Worm (Caenorhabditis elegans) whole organism, L3 larva: Measurements from ENCODE around the gene C18A11.1.

Experiments
- R02D3.7 ChIP-seq: fragments of 150-350 bp; optimal IDR thresholded peaks from 2 replicates; lab custom pipeline; 2014; ENCODE audit warnings: missing biosample characterization, missing genetic modification characterization
- ZK546.5 ChIP-seq: sonication (generic microtip); optimal IDR thresholded peaks from 2 replicates; lab custom pipeline; 2017; ENCODE audit warnings: missing biosample characterization, missing genetic modification characterization
- aly-2 ChIP-seq: fragments of 150-350 bp; optimal IDR thresholded peaks from 2 replicates; lab custom pipeline; 2014; ENCODE audit warnings: missing biosample characterization, missing genetic modification characterization
- ama-1 ChIP-seq: fragments of 150-350 bp; optimal IDR thresholded peaks from 2 replicates; lab custom pipeline; 2018
- ceh-16 ChIP-seq: sonication (generic microtip); optimal IDR thresholded peaks from 2 replicates; lab custom pipeline; 2017; ENCODE audit warnings: missing biosample characterization, missing genetic modification characterization
- ceh-28 ChIP-seq: fragments of 150-350 bp; optimal IDR thresholded peaks from 2 replicates; lab custom pipeline; 2014; ENCODE audit warnings: missing biosample characterization, missing genetic modification reagents, missing genetic modification characterization
- ceh-82 ChIP-seq: fragments of 150-350 bp; optimal IDR thresholded peaks from 2 replicates; lab custom pipeline; 2014; ENCODE audit warnings: missing biosample characterization, missing genetic modification characterization
- ceh-9 ChIP-seq: sonication (generic microtip); optimal IDR thresholded peaks from 2 replicates; lab custom pipeline; 2018; ENCODE audit warnings: missing biosample characterization, missing genetic modification characterization
- daf-12 ChIP-seq: fragments of 150-350 bp; optimal IDR thresholded peaks from 2 replicates; lab custom pipeline; 2014; ENCODE audit warnings: missing biosample characterization, missing genetic modification reagents, missing genetic modification characterization
- egl-27 ChIP-seq: sonication (generic microtip); optimal IDR thresholded peaks from 4 replicates; lab custom pipeline; 2017; ENCODE audit warnings: missing biosample characterization, missing genetic modification reagents, missing genetic modification characterization
- egl-5 ChIP-seq: fragments of 150-350 bp; optimal IDR thresholded peaks from 2 replicates; lab custom pipeline; 2017; ENCODE audit warnings: missing biosample characterization, missing genetic modification reagents, missing genetic modification characterization, inconsistent platforms
- elt-1 ChIP-seq: fragments of 150-350 bp; optimal IDR thresholded peaks from 2 replicates; lab custom pipeline; 2014; ENCODE audit warnings: missing biosample characterization, missing genetic modification characterization
- elt-2 ChIP-seq: sonication (generic microtip); optimal IDR thresholded peaks from 2 replicates; lab custom pipeline; 2016; ENCODE audit warnings: missing genetic modification reagents, mild to moderate bottlenecking, missing genetic modification characterization, missing compliant biosample characterization
- elt-3 ChIP-seq, 3 experiments: fragments of 150-350 bp in 1 of 3; sonication (generic microtip) in 2 of 3; optimal IDR thresholded peaks; 2 replicates in 2 of 3; 4 replicates in 1 of 3; lab custom pipeline; 2014 to 2017; ENCODE audit warnings: missing biosample characterization in 3 of 3, missing genetic modification characterization in 3 of 3
- eor-1 ChIP-seq, 2 experiments: fragments of 150-350 bp; optimal IDR thresholded peaks; 2 replicates each; lab custom pipeline; 2014 to 2018; ENCODE audit warnings: missing biosample characterization in 2 of 2, missing genetic modification characterization in 2 of 2
- fkh-10 ChIP-seq: sonication (generic microtip); optimal IDR thresholded peaks from 2 replicates; lab custom pipeline; 2017; ENCODE audit warnings: missing biosample characterization, missing genetic modification reagents, missing genetic modification characterization
- fkh-2 ChIP-seq: fragments of 150-350 bp; optimal IDR thresholded peaks from 2 replicates; lab custom pipeline; 2014; ENCODE audit warnings: missing biosample characterization, missing genetic modification reagents, missing genetic modification characterization
- fos-1 ChIP-seq: fragments of 150-350 bp; optimal IDR thresholded peaks from 2 replicates; lab custom pipeline; 2014; ENCODE audit warnings: missing biosample characterization, missing genetic modification characterization
- hmg-11 ChIP-seq: sonication (generic microtip); optimal IDR thresholded peaks from 2 replicates; lab custom pipeline; 2016; ENCODE audit warnings: missing genetic modification characterization, missing compliant biosample characterization
- jun-1 ChIP-seq: fragments of 150-350 bp; optimal IDR thresholded peaks from 2 replicates; lab custom pipeline; 2014; ENCODE audit warnings: missing biosample characterization, missing genetic modification reagents, missing genetic modification characterization
- lin-15B ChIP-seq: fragments of 150-350 bp; optimal IDR thresholded peaks from 2 replicates; lab custom pipeline; 2014; ENCODE audit warnings: missing biosample characterization, missing genetic modification characterization
- lin-39 ChIP-seq: fragments of 150-350 bp; optimal IDR thresholded peaks from 2 replicates; lab custom pipeline; 2018; ENCODE audit warnings: missing biosample characterization, missing genetic modification reagents, missing genetic modification characterization
- lsy-12 ChIP-seq: sonication (generic microtip); optimal IDR thresholded peaks from 2 replicates; lab custom pipeline; 2016; ENCODE audit warnings: mild to moderate bottlenecking, missing genetic modification characterization, missing compliant biosample characterization
- mdl-1 ChIP-seq: fragments of 150-350 bp; optimal IDR thresholded peaks from 2 replicates; lab custom pipeline; 2014; ENCODE audit warnings: missing biosample characterization, missing genetic modification characterization
- mml-1 ChIP-seq: fragments of 150-350 bp; sonication (generic microtip); optimal IDR thresholded peaks from 3 replicates; lab custom pipeline; 2014; ENCODE audit warnings: missing biosample characterization, missing genetic modification characterization
- nfya-1 ChIP-seq: sonication (generic microtip); optimal IDR thresholded peaks from 2 replicates; lab custom pipeline; 2017; ENCODE audit warnings: missing genetic modification characterization, mild to moderate bottlenecking, missing compliant biosample characterization, antibody characterized with exemption, moderate library complexity; ENCODE audit not compliant: insufficient read depth
- nhr-11 ChIP-seq: fragments of 150-350 bp; optimal IDR thresholded peaks from 2 replicates; lab custom pipeline; 2014; ENCODE audit warnings: missing biosample characterization, missing genetic modification characterization
- nhr-12 ChIP-seq: fragments of 150-350 bp; optimal IDR thresholded peaks from 2 replicates; lab custom pipeline; 2014; ENCODE audit warnings: missing biosample characterization, missing genetic modification characterization
- nhr-23 ChIP-seq: fragments of 150-350 bp; optimal IDR thresholded peaks from 2 replicates; lab custom pipeline; 2014; ENCODE audit warnings: missing biosample characterization, missing genetic modification reagents, missing genetic modification characterization
- nhr-237 ChIP-seq: fragments of 150-350 bp; optimal IDR thresholded peaks from 2 replicates; lab custom pipeline; 2014; ENCODE audit warnings: missing biosample characterization, missing genetic modification characterization
- nhr-25 ChIP-seq: sonication (generic microtip); optimal IDR thresholded peaks from 2 replicates; lab custom pipeline; 2017; ENCODE audit warnings: missing biosample characterization, missing genetic modification characterization
- nhr-28 ChIP-seq: fragments of 150-350 bp; optimal IDR thresholded peaks from 2 replicates; lab custom pipeline; 2014; ENCODE audit warnings: missing biosample characterization, missing genetic modification characterization
- nhr-43 ChIP-seq: sonication (generic microtip); optimal IDR thresholded peaks from 2 replicates; lab custom pipeline; 2016; ENCODE audit warnings: mild to moderate bottlenecking, missing genetic modification characterization, missing compliant biosample characterization; ENCODE audit not compliant: poor library complexity, severe bottlenecking
- nhr-67 ChIP-seq: fragments of 150-350 bp; optimal IDR thresholded peaks from 2 replicates; lab custom pipeline; 2014; ENCODE audit warnings: missing biosample characterization, missing genetic modification characterization
- nhr-76 ChIP-seq: fragments of 150-350 bp; sonication (generic microtip); optimal IDR thresholded peaks from 5 replicates; lab custom pipeline; 2014; ENCODE audit warnings: missing biosample characterization, missing genetic modification characterization
- nhr-77 ChIP-seq: fragments of 150-350 bp; optimal IDR thresholded peaks from 2 replicates; lab custom pipeline; 2014; ENCODE audit warnings: missing biosample characterization, missing genetic modification characterization
- pha-4 ChIP-seq: fragments of 150-350 bp; optimal IDR thresholded peaks from 2 replicates; lab custom pipeline; 2014; ENCODE audit warnings: missing biosample characterization, missing genetic modification reagents, missing genetic modification characterization
- pqm-1 ChIP-seq: fragments of 150-350 bp; optimal IDR thresholded peaks from 2 replicates; lab custom pipeline; 2017; ENCODE audit warnings: missing biosample characterization, missing genetic modification characterization, inconsistent platforms
- sea-2 ChIP-seq: fragments of 150-350 bp; sonication (generic microtip); optimal IDR thresholded peaks from 4 replicates; lab custom pipeline; 2014; ENCODE audit warnings: missing biosample characterization, missing genetic modification reagents, missing genetic modification characterization
- skn-1 ChIP-seq: fragments of 150-350 bp; optimal IDR thresholded peaks from 2 replicates; lab custom pipeline; 2014; ENCODE audit warnings: missing biosample characterization, missing genetic modification characterization
- snpc-4 ChIP-seq: fragments of 150-350 bp; optimal IDR thresholded peaks from 2 replicates; lab custom pipeline; 2014; ENCODE audit warnings: missing biosample characterization, missing genetic modification characterization
- tbx-2 ChIP-seq: sonication (generic microtip); optimal IDR thresholded peaks from 2 replicates; lab custom pipeline; 2016; ENCODE audit warnings: mild to moderate bottlenecking, missing genetic modification characterization, missing compliant biosample characterization
- unc-39 ChIP-seq: sonication (generic microtip); optimal IDR thresholded peaks from 4 replicates; lab custom pipeline; 2017; ENCODE audit warnings: missing biosample characterization, missing genetic modification characterization
- unc-62 ChIP-seq: fragments of 150-350 bp; sonication (generic microtip); optimal IDR thresholded peaks from 4 replicates; lab custom pipeline; 2014; ENCODE audit warnings: missing biosample characterization, missing genetic modification reagents, missing genetic modification characterization
- zag-1 ChIP-seq: fragments of 150-350 bp; optimal IDR thresholded peaks from 2 replicates; lab custom pipeline; 2014; ENCODE audit warnings: missing biosample characterization, missing genetic modification characterization
- ztf-11 ChIP-seq: fragments of 150-350 bp; optimal IDR thresholded peaks from 2 replicates; lab custom pipeline; 2014; ENCODE audit warnings: missing biosample characterization, missing genetic modification characterization
- ztf-4 ChIP-seq: fragments of 150-350 bp; optimal IDR thresholded peaks from 2 replicates; lab custom pipeline; 2014; ENCODE audit warnings: missing biosample characterization, missing genetic modification characterization

The C18A11.1 gene

ce11 chrX:8069293-8069692 lies at the start of gene C18A11.1:
Gene C18A11.1 (plus strand): TSS chrX:8069328.
- TF ChIP-seq ceh-28 (tag; lab: Kevin White, UChicago): peak; percentile 56
- no peak for TF ChIP-seq egl-27
- TF ChIP-seq nhr-76 (tag; lab: Kevin White, UChicago): no peak
- TF ChIP-seq pha-4 (tag; lab: Kevin White, UChicago): peak; percentile 79
- TF ChIP-seq daf-12 (tag; lab: Kevin White, UChicago): no peak
- TF ChIP-seq fkh-10 (GFP tag; lab: Kevin White, UChicago): no peak
- TF ChIP-seq ceh-9: no peak
- TF ChIP-seq nfya-1: peak; percentile 10
- TF ChIP-seq elt-2 (tag; lab: Kevin White, UChicago): peak; percentile 86
- TF ChIP-seq sea-2 (GFP tag; lab: Kevin White, UChicago): no peak
- no peak for TF ChIP-seq R02D3.7 (tag; lab: Kevin White, UChicago)
- TF ChIP-seq pqm-1 (tag; lab: Kevin White, UChicago): peak; percentile 77
- TF ChIP-seq ztf-4 (tag; lab: Kevin White, UChicago): no peak
- no peak for TF ChIP-seq skn-1 (tag; lab: Kevin White, UChicago)

- TF ChIP-seq lin-15B (tag; lab: Kevin White, UChicago) (peak; percentile 10), nhr-76 (tag; lab: Kevin White, UChicago) (peak; percentile 11), nhr-67 (tag; lab: Kevin White, UChicago) (no peak), zag-1 (tag; lab: Kevin White, UChicago) (no peak), nhr-43 (peak; percentile 47), lsy-12 (peak; percentile 89), egl-5 (tag; lab: Kevin White, UChicago) (peak; percentile 94), ceh-28 (tag; lab: Kevin White, UChicago) (peak; percentile 69), elt-2 (tag; lab: Kevin White, UChicago) (peak; percentile 77), aly-2 (tag; lab: Kevin White, UChicago) (no peak), elt-3 (tag; optimal IDR thresholded peaks at IDR 0.05; lab: Kevin White, UChicago) (no peak), egl-27 (no peak), tbx-2 (tag; lab: Kevin White, UChicago) (peak; percentile 55), ceh-9 (no peak), daf-12 (tag; lab: Kevin White, UChicago) (no peak), eor-1 (tag; optimal IDR thresholded peaks at IDR 0.05; lab: Kevin White, UChicago) (peak in 1 of 2 experiments; percentile 14), skn-1 (tag; lab: Kevin White, UChicago) (peak; percentile 23), jun-1 (tag; lab: Kevin White, UChicago) (peak; percentile 91), nhr-25 (peak; percentile 66), ceh-82 (tag; lab: Kevin White, UChicago) (peak; percentile 30), fkh-2 (no peak), nhr-77 (peak; percentile 64), lin-39 (tag; lab: Kevin White, UChicago) (peak; percentile 93), mml-1 (tag; lab: Kevin White, UChicago) (no peak), pha-4 (tag; lab: Kevin White, UChicago) (peak; percentile 98), nhr-23 (peak; percentile 65), R02D3.7 (tag; lab: Kevin White, UChicago) (no peak), nhr-12 (no peak), fos-1 (tag; lab: Kevin White, UChicago) (no peak), ztf-4 (tag; lab: Kevin White, UChicago) (no peak), unc-39 (tag; lab: Kevin White, UChicago) (no peak), mdl-1 (tag; lab: Kevin White, UChicago) (peak; percentile 87), snpc-4 (tag; lab: Kevin White, UChicago) (peak; percentile 32), unc-62 (GFP tag; lab: Kevin White, UChicago) (peak; percentile 37), ztf-11 (no peak), nhr-237 (tag; lab: Kevin White, UChicago) (no peak), nhr-11 (no peak), nhr-28 (tag; lab: Kevin White, UChicago) (no peak), ceh-16 (tag; lab: Kevin White, UChicago) (no peak), pqm-1 (tag; lab: Kevin White, UChicago) (peak; percentile 63), sea-2 (GFP tag; lab: Kevin White, UChicago) (no peak), ama-1 (peak; percentile 91), ZK546.5 (tag; lab: Kevin White, UChicago) (no peak), nfya-1 (peak; percentile 89), fkh-10 (GFP tag; lab: Kevin White, UChicago) (peak; percentile 30), hmg-11 (tag; lab: Kevin White, UChicago) (peak; percentile 84), elt-1 (tag; lab: Kevin White, UChicago) (peak; percentile 31)
Measured at ce11 chrX:8019665-8020064, 49.5 kb upstream of the C18A11.1 start.
